Fruit fly (Drosophila melanogaster): ENCODE measurements around the gene CG42494.
A peak's percentile ranks its signal among the peaks of the same experiment; 100 is the strongest.

Gene CG42494

dm6 chr3L:3194059-3194458, 9.9 kb downstream of the CG42494 start:
- TF ChIP-seq Vsx2 (GFP tag; optimal IDR thresholded peaks at IDR 0.05; ENCODE audit: partially characterized antibody) (no peak), OdsH (GFP tag; optimal IDR thresholded peaks at IDR 0.05) (peak; percentile 97), GATAd (GFP tag; optimal IDR thresholded peaks at IDR 0.05) (peak; percentile 84), Myc (optimal IDR thresholded peaks at IDR 0.05) (no peak), pan (optimal IDR thresholded peaks at IDR 0.05) (no peak), psq (GFP tag; optimal IDR thresholded peaks at IDR 0.05) (peak; percentile 95), Dif (GFP tag; optimal IDR thresholded peaks at IDR 0.05; ENCODE audit: partially characterized antibody) (no peak), Hnf4 (GFP tag; optimal IDR thresholded peaks at IDR 0.05) (peak; percentile 90), Dfd (GFP tag; optimal IDR thresholded peaks at IDR 0.05) (no peak), foxo (GFP tag; optimal IDR thresholded peaks at IDR 0.05) (peak; percentile 55 to 97), ey (GFP tag; optimal IDR thresholded peaks at IDR 0.05) (peak; percentile 88), dmrt93B (GFP tag; optimal IDR thresholded peaks at IDR 0.05) (peak; percentile 84), h (GFP tag; optimal IDR thresholded peaks at IDR 0.05) (peak; percentile 97), Hr78 (GFP tag; optimal IDR thresholded peaks at IDR 0.05) (no peak), dsf (GFP tag; optimal IDR thresholded peaks at IDR 0.05; ENCODE audit: borderline replicate concordance) (peak; percentile 54), Sp1 (GFP tag; optimal IDR thresholded peaks at IDR 0.05) (peak; percentile 95), CG9705 (GFP tag; optimal IDR thresholded peaks at IDR 0.05) (peak; percentile 25), tai (GFP tag; optimal IDR thresholded peaks at IDR 0.05) (no peak), fru (GFP tag; optimal IDR thresholded peaks at IDR 0.05) (peak; percentile 93), brk (GFP tag; optimal IDR thresholded peaks at IDR 0.05) (peak; percentile 93), usp (GFP tag; optimal IDR thresholded peaks at IDR 0.05) (no peak), lola (GFP tag; optimal IDR thresholded peaks at IDR 0.05) (no peak), sv (GFP tag; optimal IDR thresholded peaks at IDR 0.05) (peak; percentile 67), Hr83 (GFP tag; optimal IDR thresholded peaks at IDR 0.05; ENCODE audit: poor library complexity, severe bottlenecking) (peak; percentile 68), Abd-B (GFP tag; optimal IDR thresholded peaks at IDR 0.05) (no peak), Rel (GFP tag; optimal IDR thresholded peaks at IDR 0.05) (peak; percentile 95), Rel (tag; optimal IDR thresholded peaks at IDR 0.05) (peak; percentile 81), Mio (GFP tag; optimal IDR thresholded peaks at IDR 0.05) (no peak), Jra (GFP tag; optimal IDR thresholded peaks at IDR 0.05) (peak; percentile 85), br (GFP tag; optimal IDR thresholded peaks at IDR 0.05) (peak; percentile 92), HLH106 (tag; optimal IDR thresholded peaks at IDR 0.05) (peak; percentile 94), woc (GFP tag; optimal IDR thresholded peaks at IDR 0.05) (peak; percentile 85), jim (GFP tag; optimal IDR thresholded peaks at IDR 0.05) (no peak), N (GFP tag; optimal IDR thresholded peaks at IDR 0.05) (no peak), sage (GFP tag; optimal IDR thresholded peaks at IDR 0.05) (peak; percentile 95), rgr (GFP tag; optimal IDR thresholded peaks at IDR 0.05) (peak; percentile 97), dl (GFP tag; optimal IDR thresholded peaks at IDR 0.05; ENCODE audit: insufficient read depth in 1 of 2, partially characterized antibody in 2 of 2) (no peak), CrebA (GFP tag; optimal IDR thresholded peaks at IDR 0.05; ENCODE audit: borderline replicate concordance) (no peak), CG32264 (GFP tag; optimal IDR thresholded peaks at IDR 0.05) (peak; percentile 87)

- peak; percentile 5 for TF ChIP-seq sv (GFP tag; optimal IDR thresholded peaks at IDR 0.05)
- TF ChIP-seq sage (GFP tag; optimal IDR thresholded peaks at IDR 0.05): peak; percentile 25
- TF ChIP-seq jim (GFP tag; optimal IDR thresholded peaks at IDR 0.05): peak; percentile 14
- no peak for TF ChIP-seq N (GFP tag; optimal IDR thresholded peaks at IDR 0.05)
- no peak for TF ChIP-seq Myc (optimal IDR thresholded peaks at IDR 0.05)
- peak; percentile 55 for TF ChIP-seq h (GFP tag; optimal IDR thresholded peaks at IDR 0.05)
- TF ChIP-seq CG9705 (GFP tag; optimal IDR thresholded peaks at IDR 0.05): peak; percentile 13
- no peak for TF ChIP-seq dsf (GFP tag; optimal IDR thresholded peaks at IDR 0.05; ENCODE audit: borderline replicate concordance)
- peak; percentile 43 for TF ChIP-seq fru (GFP tag; optimal IDR thresholded peaks at IDR 0.05)
- peak; percentile 55 for TF ChIP-seq Hr83 (GFP tag; optimal IDR thresholded peaks at IDR 0.05; ENCODE audit: poor library complexity, severe bottlenecking)
- TF ChIP-seq br (GFP tag; optimal IDR thresholded peaks at IDR 0.05): peak; percentile 45
- TF ChIP-seq psq (GFP tag; optimal IDR thresholded peaks at IDR 0.05): no peak
- TF ChIP-seq GATAd (GFP tag; optimal IDR thresholded peaks at IDR 0.05): no peak
- no peak for TF ChIP-seq pan (optimal IDR thresholded peaks at IDR 0.05)
- TF ChIP-seq OdsH (GFP tag; optimal IDR thresholded peaks at IDR 0.05): peak; percentile 44
- TF ChIP-seq dl (GFP tag; optimal IDR thresholded peaks at IDR 0.05; ENCODE audit: insufficient read depth in 1 of 2, partially characterized antibody in 2 of 2): no peak
- TF ChIP-seq Hnf4 (GFP tag; optimal IDR thresholded peaks at IDR 0.05): peak; percentile 79
- TF ChIP-seq Vsx2 (GFP tag; optimal IDR thresholded peaks at IDR 0.05; ENCODE audit: partially characterized antibody): no peak
- TF ChIP-seq rgr (GFP tag; optimal IDR thresholded peaks at IDR 0.05): peak; percentile 59
- TF ChIP-seq ey (GFP tag; optimal IDR thresholded peaks at IDR 0.05): no peak
- TF ChIP-seq dmrt93B (GFP tag; optimal IDR thresholded peaks at IDR 0.05): no peak
- TF ChIP-seq Mio (GFP tag; optimal IDR thresholded peaks at IDR 0.05): no peak
- TF ChIP-seq usp (GFP tag; optimal IDR thresholded peaks at IDR 0.05): no peak
- TF ChIP-seq tai (GFP tag; optimal IDR thresholded peaks at IDR 0.05): no peak
- no peak for TF ChIP-seq Abd-B (GFP tag; optimal IDR thresholded peaks at IDR 0.05)
- peak in 1 of 2 experiments; percentile 59 for TF ChIP-seq foxo (GFP tag; optimal IDR thresholded peaks at IDR 0.05)
- peak; percentile 68 for TF ChIP-seq woc (GFP tag; optimal IDR thresholded peaks at IDR 0.05)
- TF ChIP-seq Dfd (GFP tag; optimal IDR thresholded peaks at IDR 0.05): no peak
- peak; percentile 25 for TF ChIP-seq HLH106 (tag; optimal IDR thresholded peaks at IDR 0.05)
- TF ChIP-seq CG32264 (GFP tag; optimal IDR thresholded peaks at IDR 0.05): no peak
- TF ChIP-seq Hr78 (GFP tag; optimal IDR thresholded peaks at IDR 0.05): no peak
- TF ChIP-seq lola (GFP tag; optimal IDR thresholded peaks at IDR 0.05): no peak
- TF ChIP-seq brk (GFP tag; optimal IDR thresholded peaks at IDR 0.05): no peak
- TF ChIP-seq CrebA (GFP tag; optimal IDR thresholded peaks at IDR 0.05; ENCODE audit: borderline replicate concordance): no peak
- TF ChIP-seq Dif (GFP tag; optimal IDR thresholded peaks at IDR 0.05; ENCODE audit: partially characterized antibody): no peak
- peak; percentile 15 for TF ChIP-seq Sp1 (GFP tag; optimal IDR thresholded peaks at IDR 0.05)
- TF ChIP-seq Jra (GFP tag; optimal IDR thresholded peaks at IDR 0.05): peak; percentile 50
- no peak for TF ChIP-seq Rel (GFP tag; optimal IDR thresholded peaks at IDR 0.05)
- TF ChIP-seq Rel (tag; optimal IDR thresholded peaks at IDR 0.05): peak; percentile 55
Measured at dm6 chr3L:3197464-3197863, 13.3 kb downstream of the CG42494 start, which contains the start of gene CG14966. CG14966 (minus strand) TSS chr3L:3197631.

All from whole organism, wandering third instar larva.